Worm (Caenorhabditis elegans): ENCODE results near the gene hlh-11.

hlh-11 gene

ce11 chrIII:9585314-9585713 is 34.2 kb upstream of the hlh-11 start:
- TF ChIP-seq C08G9.2 (tag; optimal IDR thresholded peaks at IDR 0.05) (no peak), unc-42 (tag; optimal IDR thresholded peaks at IDR 0.05) (peak; percentile 91), nhr-232 (tag; optimal IDR thresholded peaks at IDR 0.05) (no peak), pax-1 (tag; optimal IDR thresholded peaks at IDR 0.05) (no peak), ets-4 (tag; optimal IDR thresholded peaks at IDR 0.05) (no peak)

ce11 chrIII:9590212-9590611 is 29.3 kb upstream of the hlh-11 start:
- peak; percentile 90 for TF ChIP-seq elt-2 (tag; optimal IDR thresholded peaks at IDR 0.05)
- no peak for TF ChIP-seq pat-9 (tag; optimal IDR thresholded peaks at IDR 0.05)

- TF ChIP-seq fax-1 (tag; optimal IDR thresholded peaks at IDR 0.05) (no peak), ceh-34 (tag; optimal IDR thresholded peaks at IDR 0.05) (no peak), pha-2 (tag; optimal IDR thresholded peaks at IDR 0.05) (no peak), ceh-45 (GFP tag; IDR thresholded peaks at IDR 0.05) (no peak), ceh-2 (tag; optimal IDR thresholded peaks at IDR 0.05) (no peak), fkh-6 (tag; optimal IDR thresholded peaks at IDR 0.05) (no peak), ztf-16 (tag; optimal IDR thresholded peaks at IDR 0.05) (no peak), ceh-6 (GFP tag; optimal IDR thresholded peaks at IDR 0.05) (no peak), unc-55 (GFP tag; optimal IDR thresholded peaks at IDR 0.05) (no peak), pros-1 (tag; optimal IDR thresholded peaks at IDR 0.05) (no peak)
These were observed 27.4 kb upstream of the hlh-11 start, which contains the start of gene acox-1.5 for ce11 chrIII:9592118-9592517. Gene acox-1.5, minus strand, starts transcription at chrIII:9592192.

- TF ChIP-seq sox-2 (GFP tag; IDR thresholded peaks at IDR 0.05) (no peak), gmeb-2 (tag; optimal IDR thresholded peaks at IDR 0.05) (no peak), hlh-13 (GFP tag; optimal IDR thresholded peaks at IDR 0.05) (no peak), npax-4 (tag; optimal IDR thresholded peaks at IDR 0.05) (no peak), tbx-7 (tag; optimal IDR thresholded peaks at IDR 0.05) (no peak)
These were observed 23.9 kb upstream of the hlh-11 start, which contains the start of gene rom-2 for ce11 chrIII:9595563-9595962. Gene rom-2, minus strand, starts transcription at chrIII:9595663.

- TF ChIP-seq hlh-15 (tag; optimal IDR thresholded peaks at IDR 0.05), result no peak
- TF ChIP-seq ceh-34 (tag; optimal IDR thresholded peaks at IDR 0.05), result no peak
- no peak for TF ChIP-seq pqm-1 (tag; optimal IDR thresholded peaks at IDR 0.05)
- TF ChIP-seq unc-86 (tag; optimal IDR thresholded peaks at IDR 0.05), result no peak
These were observed 22.5 kb upstream of the hlh-11 start, which contains the start of gene C48B4.12 for ce11 chrIII:9597044-9597443. Gene C48B4.12, plus strand, starts transcription at chrIII:9597344.

ce11 chrIII:9598168-9598567 is 21.3 kb upstream of the hlh-11 start, which contains the start of gene F58A4.1:
Gene F58A4.1, plus strand, starts transcription at chrIII:9598468.
- TF ChIP-seq dve-1 (tag; optimal IDR thresholded peaks at IDR 0.05) (no peak), ceh-22 (tag; optimal IDR thresholded peaks at IDR 0.05) (no peak), elt-4 (tag; optimal IDR thresholded peaks at IDR 0.05) (no peak), ref-2 (tag; optimal IDR thresholded peaks at IDR 0.05) (no peak), ceh-45 (GFP tag; IDR thresholded peaks at IDR 0.05) (no peak), C08G9.2 (tag; optimal IDR thresholded peaks at IDR 0.05) (no peak), hlh-6 (tag; optimal IDR thresholded peaks at IDR 0.05) (no peak), pax-1 (tag; optimal IDR thresholded peaks at IDR 0.05) (no peak), ceh-24 (tag; optimal IDR thresholded peaks at IDR 0.05) (no peak), ets-4 (tag; optimal IDR thresholded peaks at IDR 0.05) (no peak), rnt-1 (tag; optimal IDR thresholded peaks at IDR 0.05) (no peak), hlh-30 (tag; optimal IDR thresholded peaks at IDR 0.05; ENCODE audit: insufficient read depth) (no peak), npax-4 (tag; optimal IDR thresholded peaks at IDR 0.05) (no peak), ahr-1 (tag; optimal IDR thresholded peaks at IDR 0.05) (no peak), ceh-14 (tag; optimal IDR thresholded peaks at IDR 0.05) (no peak), unc-3 (GFP tag; conservative IDR thresholded peaks at IDR 0.05) (no peak), unc-3 (tag; optimal IDR thresholded peaks at IDR 0.05) (no peak)
